ENCODE assay signal across 1 worm cellular context in genomic region chrV:16277918-16278317, ce11.
TF ChIP-seq lines count a peak whose summit lies in the region.

Gene cyp-37B1 (plus strand): TSS chrV:16278116.

TF ChIP-seq in whole organism, L4 larva, 104 proteins besides CTCF, POLR2A, EP300 and RAD21 (continued from another document):
- no peak for TF ChIP-seq arid-1 (GFP tag; conservative IDR thresholded peaks at IDR 0.05; lab: Robert Waterston, UW)
- TF ChIP-seq ceh-44 (GFP tag; IDR thresholded peaks at IDR 0.05; lab: Robert Waterston, UW): no peak
- TF ChIP-seq ceh-82 (tag; optimal IDR thresholded peaks at IDR 0.05; lab: Kevin White, UChicago): no peak
- TF ChIP-seq aha-1 (tag; lab: Kevin White, UChicago): no peak
- TF ChIP-seq T20F7.1 (GFP tag; optimal IDR thresholded peaks at IDR 0.05; lab: Kevin White, UChicago): no peak
- peak; percentile 90 for TF ChIP-seq dmd-6 (GFP tag; IDR thresholded peaks at IDR 0.05; lab: Robert Waterston, UW)
- TF ChIP-seq daf-12 (tag; optimal IDR thresholded peaks at IDR 0.05; lab: Kevin White, UChicago): no peak
- no peak for TF ChIP-seq dmd-9 (GFP tag; IDR thresholded peaks at IDR 0.05; lab: Robert Waterston, UW)
- no peak for TF ChIP-seq nhr-25 (tag; optimal IDR thresholded peaks at IDR 0.05; lab: Kevin White, UChicago; ENCODE audit: borderline replicate concordance, insufficient read depth)
- no peak for TF ChIP-seq lin-29 (GFP tag; IDR thresholded peaks at IDR 0.05; lab: Robert Waterston, UW)
- TF ChIP-seq nhr-11 (tag; optimal IDR thresholded peaks at IDR 0.05; lab: Kevin White, UChicago): no peak
- TF ChIP-seq ceh-20 (GFP tag; IDR thresholded peaks at IDR 0.05; lab: Robert Waterston, UW): no peak
- TF ChIP-seq nhr-102 (tag; optimal IDR thresholded peaks at IDR 0.05; lab: Kevin White, UChicago): peak; percentile 73
- no peak for TF ChIP-seq Y75B8A.6 (GFP tag; IDR thresholded peaks at IDR 0.05; lab: Robert Waterston, UW)
- TF ChIP-seq dpl-1 (GFP tag; optimal IDR thresholded peaks at IDR 0.05; lab: Kevin White, UChicago): no peak
- no peak for TF ChIP-seq zfp-2 (tag; optimal IDR thresholded peaks at IDR 0.05; lab: Kevin White, UChicago)
- TF ChIP-seq aly-2 (tag; optimal IDR thresholded peaks at IDR 0.05; lab: Kevin White, UChicago): no peak
- no peak for TF ChIP-seq nhr-41 (GFP tag; IDR thresholded peaks at IDR 0.05; lab: Robert Waterston, UW)
- TF ChIP-seq mxl-2 (GFP tag; conservative IDR thresholded peaks at IDR 0.05; lab: Robert Waterston, UW): no peak
- TF ChIP-seq F10B5.3 (tag; optimal IDR thresholded peaks at IDR 0.05; lab: Kevin White, UChicago): no peak
- no peak for TF ChIP-seq nhr-6 (tag; optimal IDR thresholded peaks at IDR 0.05; lab: Kevin White, UChicago)
- peak; percentile 87 for TF ChIP-seq dve-1 (tag; optimal IDR thresholded peaks at IDR 0.05; lab: Kevin White, UChicago; ENCODE audit: insufficient read depth)
- TF ChIP-seq lin-39 (tag; optimal IDR thresholded peaks at IDR 0.05; lab: Kevin White, UChicago): no peak
- TF ChIP-seq attf-4 (tag; optimal IDR thresholded peaks at IDR 0.05; lab: Kevin White, UChicago): no peak
- TF ChIP-seq jun-1 (tag; optimal IDR thresholded peaks at IDR 0.05; lab: Kevin White, UChicago): no peak
- peak; percentile 69 for TF ChIP-seq nhr-48 (tag; optimal IDR thresholded peaks at IDR 0.05; lab: Kevin White, UChicago)
- no peak for TF ChIP-seq hmg-1.1 (GFP tag; IDR thresholded peaks at IDR 0.05; lab: Robert Waterston, UW)
- TF ChIP-seq lin-15B (tag; optimal IDR thresholded peaks at IDR 0.05; lab: Kevin White, UChicago): no peak
- TF ChIP-seq cey-2 (tag; optimal IDR thresholded peaks at IDR 0.05; lab: Kevin White, UChicago; ENCODE audit: borderline replicate concordance, insufficient read depth): no peak
- TF ChIP-seq ZK337.2 (GFP tag; IDR thresholded peaks at IDR 0.05; lab: Robert Waterston, UW): no peak
